Worm (Caenorhabditis elegans): Measurements from ENCODE around the gene talp-3.

Gene talp-3

ce11 chrIV:14622109-14622508, 31.1 kb downstream of the talp-3 start (continued):
- TF ChIP-seq unc-86 (tag; optimal IDR thresholded peaks at IDR 0.05) (peak; percentile 44), efl-3 (GFP tag; optimal IDR thresholded peaks at IDR 0.05) (no peak), nhr-77 (tag; optimal IDR thresholded peaks at IDR 0.05) (peak; percentile 30), nhr-47 (tag; optimal IDR thresholded peaks at IDR 0.05) (peak; percentile 75), swsn-7 (tag; optimal IDR thresholded peaks at IDR 0.05) (peak; percentile 52), nhr-90 (tag; optimal IDR thresholded peaks at IDR 0.05; ENCODE audit: poor library complexity) (no peak), nhr-71 (tag; optimal IDR thresholded peaks at IDR 0.05) (peak; percentile 85), xbp-1 (tag; optimal IDR thresholded peaks at IDR 0.05) (peak; percentile 14), ceh-82 (tag; optimal IDR thresholded peaks at IDR 0.05) (peak in 1 of 3 experiments; percentile 58), nhr-20 (tag; optimal IDR thresholded peaks at IDR 0.05) (peak; percentile 94), nhr-19 (GFP tag; conservative IDR thresholded peaks at IDR 0.05) (no peak), elt-3 (tag; optimal IDR thresholded peaks at IDR 0.05) (no peak), unc-30 (tag; optimal IDR thresholded peaks at IDR 0.05) (no peak), alr-1 (tag; optimal IDR thresholded peaks at IDR 0.05; ENCODE audit: borderline replicate concordance) (no peak), fkh-10 (GFP tag; optimal IDR thresholded peaks at IDR 0.05) (peak; percentile 54), C34B4.2 (tag; optimal IDR thresholded peaks at IDR 0.05) (no peak), zip-4 (GFP tag; optimal IDR thresholded peaks at IDR 0.05) (no peak), unc-98 (GFP tag; IDR thresholded peaks at IDR 0.05) (no peak), hlh-17 (GFP tag; optimal IDR thresholded peaks at IDR 0.05; ENCODE audit: borderline replicate concordance) (no peak), efl-1 (optimal IDR thresholded peaks at IDR 0.05) (peak in 1 of 2 experiments; percentile 3), efl-1 (GFP tag; optimal IDR thresholded peaks at IDR 0.05 in 1 of 2) (peak in 1 of 2 experiments; percentile 19), mep-1 (tag; optimal IDR thresholded peaks at IDR 0.05) (no peak), nhr-11 (tag; optimal IDR thresholded peaks at IDR 0.05) (no peak), ceh-63 (GFP tag; optimal IDR thresholded peaks at IDR 0.05) (no peak), pag-3 (tag; optimal IDR thresholded peaks at IDR 0.05; ENCODE audit: borderline replicate concordance, insufficient read depth) (no peak), ces-1 (GFP tag; optimal IDR thresholded peaks at IDR 0.05) (no peak), ceh-90 (tag; optimal IDR thresholded peaks at IDR 0.05) (no peak), hlh-4 (tag; optimal IDR thresholded peaks at IDR 0.05) (peak; percentile 88), mef-2 (tag; optimal IDR thresholded peaks at IDR 0.05) (no peak), jun-1 (tag; optimal IDR thresholded peaks at IDR 0.05) (peak; percentile 21)

ce11 chrIV:14621117-14621516, 32.1 kb downstream of the talp-3 start:
- no peak for TF ChIP-seq mdl-1 (tag; optimal IDR thresholded peaks at IDR 0.05)
- no peak for TF ChIP-seq tbx-2 (tag; optimal IDR thresholded peaks at IDR 0.05)
- TF ChIP-seq lin-14 (GFP tag; optimal IDR thresholded peaks at IDR 0.05), result peak; percentile 2
- TF ChIP-seq ceh-90 (tag; optimal IDR thresholded peaks at IDR 0.05), result no peak
- peak; percentile 4 for TF ChIP-seq fkh-10 (GFP tag; optimal IDR thresholded peaks at IDR 0.05)
- TF ChIP-seq ceh-88 (GFP tag; IDR thresholded peaks at IDR 0.05), result no peak
- TF ChIP-seq ceh-8 (GFP tag; optimal IDR thresholded peaks at IDR 0.05), result peak; percentile 44
- TF ChIP-seq pax-3 (tag; optimal IDR thresholded peaks at IDR 0.05), result peak; percentile 54
- no peak for TF ChIP-seq pqm-1 (tag; optimal IDR thresholded peaks at IDR 0.05)
- TF ChIP-seq nhr-47 (tag; optimal IDR thresholded peaks at IDR 0.05), result peak; percentile 33
- TF ChIP-seq efl-1 (optimal IDR thresholded peaks at IDR 0.05), result no peak
- TF ChIP-seq efl-1 (GFP tag; optimal IDR thresholded peaks at IDR 0.05 in 1 of 2), result peak in 1 of 2 experiments; percentile 19
- peak; percentile 77 for TF ChIP-seq nhr-71 (tag; optimal IDR thresholded peaks at IDR 0.05)
- TF ChIP-seq dsc-1 (tag; optimal IDR thresholded peaks at IDR 0.05), result peak; percentile 72
- TF ChIP-seq nhr-20 (tag; optimal IDR thresholded peaks at IDR 0.05), result peak; percentile 34
- TF ChIP-seq fkh-8 (tag; optimal IDR thresholded peaks at IDR 0.05), result peak; percentile 81

ce11 chrIV:14620543-14620942, 32.6 kb downstream of the talp-3 start:
- TF ChIP-seq fkh-8 (tag; optimal IDR thresholded peaks at IDR 0.05) (peak; percentile 56), rnt-1 (tag; optimal IDR thresholded peaks at IDR 0.05) (peak; percentile 23), hlh-17 (GFP tag; optimal IDR thresholded peaks at IDR 0.05; ENCODE audit: borderline replicate concordance) (no peak), pqm-1 (tag; optimal IDR thresholded peaks at IDR 0.05) (no peak), mdl-1 (tag; optimal IDR thresholded peaks at IDR 0.05) (peak in 1 of 2 experiments; percentile 78), ces-1 (GFP tag; optimal IDR thresholded peaks at IDR 0.05) (no peak), efl-3 (GFP tag; optimal IDR thresholded peaks at IDR 0.05) (no peak), nhr-47 (tag; optimal IDR thresholded peaks at IDR 0.05) (peak; percentile 38), ztf-4 (tag; optimal IDR thresholded peaks at IDR 0.05) (no peak), nhr-12 (tag; optimal IDR thresholded peaks at IDR 0.05) (no peak), ceh-82 (tag; optimal IDR thresholded peaks at IDR 0.05) (peak in 2 of 3 experiments; percentile 43 to 81), ceh-8 (GFP tag; optimal IDR thresholded peaks at IDR 0.05) (no peak), jun-1 (tag; optimal IDR thresholded peaks at IDR 0.05) (peak; percentile 59), C04F5.9 (tag; optimal IDR thresholded peaks at IDR 0.05) (no peak), nhr-20 (tag; optimal IDR thresholded peaks at IDR 0.05) (peak; percentile 57), F16B12.6 (tag; optimal IDR thresholded peaks at IDR 0.05) (no peak), skn-1 (tag; optimal IDR thresholded peaks at IDR 0.05) (peak; percentile 49), nhr-237 (tag; optimal IDR thresholded peaks at IDR 0.05) (no peak), lin-39 (tag; optimal IDR thresholded peaks at IDR 0.05) (no peak), nhr-11 (tag; optimal IDR thresholded peaks at IDR 0.05) (no peak), ama-1 (optimal IDR thresholded peaks at IDR 0.05) (no peak), nhr-28 (tag; optimal IDR thresholded peaks at IDR 0.05) (no peak)
